Worm (Caenorhabditis elegans): ENCODE data around the gene F56A8.4.
"Not testable (repeated sequence)": the region's sequence is repeated elsewhere in the genome, so short reads cannot be mapped to it uniquely, and the experiment has no call there.

The F56A8.4 gene

ce11 chrIII:13267046-13267445 is 4.0 kb downstream of the F56A8.4 start:
- no peak for TF ChIP-seq W03F9.2 (tag; optimal IDR thresholded peaks at IDR 0.05)
- TF ChIP-seq him-1 (tag; optimal IDR thresholded peaks at IDR 0.05): no peak
- TF ChIP-seq dao-5 (tag; optimal IDR thresholded peaks at IDR 0.05): no peak

- TF ChIP-seq him-1 (tag; optimal IDR thresholded peaks at IDR 0.05) (peak; percentile 82), dao-5 (tag; optimal IDR thresholded peaks at IDR 0.05) (peak; percentile 18), W03F9.2 (tag; optimal IDR thresholded peaks at IDR 0.05) (peak; percentile 76)
Observed at ce11 chrIII:13268856-13269255, 5.8 kb downstream of the F56A8.4 start, which contains the start of gene cpf-2. cpf-2 (minus strand) TSS chrIII:13268883.

ce11 chrIII:13270896-13271295 is 7.8 kb downstream of the F56A8.4 start:
- TF ChIP-seq him-1 (tag; optimal IDR thresholded peaks at IDR 0.05) (peak; percentile 30), dao-5 (tag; optimal IDR thresholded peaks at IDR 0.05) (no peak)

ce11 chrIII:13272227-13272626 is 9.1 kb downstream of the F56A8.4 start:
- TF ChIP-seq W03F9.2 (tag; optimal IDR thresholded peaks at IDR 0.05) (no peak), dao-5 (tag; optimal IDR thresholded peaks at IDR 0.05) (no peak)

- TF ChIP-seq W03F9.2 (tag; optimal IDR thresholded peaks at IDR 0.05): no peak
- no peak for TF ChIP-seq dao-5 (tag; optimal IDR thresholded peaks at IDR 0.05)
- TF ChIP-seq him-1 (tag; optimal IDR thresholded peaks at IDR 0.05): no peak
Observed at ce11 chrIII:13272788-13273187, 9.7 kb downstream of the F56A8.4 start.

- TF ChIP-seq W03F9.2 (tag; optimal IDR thresholded peaks at IDR 0.05): no peak
- no peak for TF ChIP-seq dao-5 (tag; optimal IDR thresholded peaks at IDR 0.05)
- peak; percentile 49 for TF ChIP-seq him-1 (tag; optimal IDR thresholded peaks at IDR 0.05)
Observed at ce11 chrIII:13275784-13276183, 12.7 kb downstream of the F56A8.4 start.

ce11 chrIII:13276958-13277357 is 13.9 kb downstream of the F56A8.4 start, which contains the start of gene unc-64:
unc-64 (plus strand) TSS chrIII:13277258.
- no peak for TF ChIP-seq W03F9.2 (tag; optimal IDR thresholded peaks at IDR 0.05)
- no peak for TF ChIP-seq dao-5 (tag; optimal IDR thresholded peaks at IDR 0.05)
- TF ChIP-seq him-1 (tag; optimal IDR thresholded peaks at IDR 0.05): no peak

- TF ChIP-seq him-1 (tag; optimal IDR thresholded peaks at IDR 0.05): no peak
- TF ChIP-seq W03F9.2 (tag; optimal IDR thresholded peaks at IDR 0.05): no peak
- no peak for TF ChIP-seq dao-5 (tag; optimal IDR thresholded peaks at IDR 0.05)
Observed at ce11 chrIII:13277881-13278500, 14.9 kb downstream of the F56A8.4 start.

ce11 chrIII:13285421-13285820 is 22.3 kb downstream of the F56A8.4 start, which contains the start of gene F56A8.8:
F56A8.8 (plus strand) TSS chrIII:13285721.
- TF ChIP-seq dao-5 (tag; optimal IDR thresholded peaks at IDR 0.05) (no peak), W03F9.2 (tag; optimal IDR thresholded peaks at IDR 0.05) (no peak), him-1 (tag; optimal IDR thresholded peaks at IDR 0.05) (no peak)

ce11 chrIII:13292971-13293514 is 30.0 kb downstream of the F56A8.4 start, which contains the start of gene set-25:
set-25 (minus strand) TSS chrIII:13293090.
- TF ChIP-seq W03F9.2, dao-5, him-1 (tag; optimal IDR thresholded peaks at IDR 0.05): not testable (repeated sequence)

- TF ChIP-seq W03F9.2 (tag; optimal IDR thresholded peaks at IDR 0.05): peak; percentile 43
Observed at ce11 chrIII:13296289-13296874, 33.3 kb downstream of the F56A8.4 start, which contains the start of gene npp-18. npp-18 (plus strand) TSS chrIII:13296853.

ce11 chrIII:13298722-13299431 is 35.8 kb downstream of the F56A8.4 start, which contains the start of gene pgm-2:
pgm-2 (plus strand) TSS chrIII:13299378.
- TF ChIP-seq dao-5 (tag; optimal IDR thresholded peaks at IDR 0.05): no peak
- no peak for TF ChIP-seq W03F9.2 (tag; optimal IDR thresholded peaks at IDR 0.05)
- TF ChIP-seq him-1 (tag; optimal IDR thresholded peaks at IDR 0.05): no peak

- TF ChIP-seq him-1 (tag; optimal IDR thresholded peaks at IDR 0.05): no peak
Observed at ce11 chrIII:13301983-13302382, 38.9 kb downstream of the F56A8.4 start.

ce11 chrIII:13302578-13302977 is 39.5 kb downstream of the F56A8.4 start:
- no peak for TF ChIP-seq him-1 (tag; optimal IDR thresholded peaks at IDR 0.05)

Data from whole organism, L4/young adult.